Fruit fly (Drosophila melanogaster): ENCODE results near the gene Cyp4e3.
A peak's percentile ranks its signal among the peaks of the same experiment; 100 is the strongest.

The Cyp4e3 gene

dm6 chr2L:9757990-9758814, 8.3 kb upstream of the Cyp4e3 start, which contains the start of gene zf30C (continued):
- TF ChIP-seq E2f2 (GFP tag; IDR thresholded peaks at IDR 0.05) (peak; percentile 99), pnt (GFP tag; optimal IDR thresholded peaks at IDR 0.05) (peak; percentile 90), CG4328 (GFP tag; optimal IDR thresholded peaks at IDR 0.05) (peak; percentile 75), shn (GFP tag; optimal IDR thresholded peaks at IDR 0.05) (peak; percentile 93), h (optimal IDR thresholded peaks at IDR 0.05) (no peak), tll (GFP tag; optimal IDR thresholded peaks at IDR 0.05) (no peak), CG11723 (GFP tag; optimal IDR thresholded peaks at IDR 0.05) (peak; percentile 78), sens (GFP tag) (peak; percentile 97), CG14441 (GFP tag; IDR thresholded peaks at IDR 0.05) (peak; percentile 84), CG11398 (GFP tag; optimal IDR thresholded peaks at IDR 0.05) (peak; percentile 74), Ssrp (tag; optimal IDR thresholded peaks at IDR 0.05) (peak; percentile 76), CG30403 (GFP tag; optimal IDR thresholded peaks at IDR 0.05) (peak; percentile 93), br (optimal IDR thresholded peaks at IDR 0.05) (no peak), sqz (GFP tag; optimal IDR thresholded peaks at IDR 0.05) (no peak), Xbp1 (GFP tag; optimal IDR thresholded peaks at IDR 0.05) (peak; percentile 94), Kr (GFP tag; optimal IDR thresholded peaks at IDR 0.05) (no peak), row (GFP tag; IDR thresholded peaks at IDR 0.05) (peak; percentile 91), insv (GFP tag; optimal IDR thresholded peaks at IDR 0.05) (peak in 1 of 2 experiments; percentile 56), CG4707 (GFP tag; optimal IDR thresholded peaks at IDR 0.05) (peak; percentile 41), z (GFP tag; IDR thresholded peaks at IDR 0.05) (no peak), jigr1 (GFP tag; IDR thresholded peaks at IDR 0.05) (peak; percentile 74; the same call in 1 of the 3 replicates), pros (GFP tag; optimal IDR thresholded peaks at IDR 0.05) (no peak), Oli (tag; optimal IDR thresholded peaks at IDR 0.05) (peak; percentile 72), CG6654 (GFP tag; optimal IDR thresholded peaks at IDR 0.05) (peak; percentile 39), bowl (GFP tag; IDR thresholded peaks at IDR 0.05) (peak; percentile 39; the same call in 1 of the 2 replicates), pita (GFP tag; optimal IDR thresholded peaks at IDR 0.05) (no peak), fd3F (GFP tag; optimal IDR thresholded peaks at IDR 0.05) (peak; percentile 60), CG15073 (GFP tag; optimal IDR thresholded peaks at IDR 0.05) (peak; percentile 51), CHES-1-like (GFP tag; optimal IDR thresholded peaks at IDR 0.05) (peak; percentile 93), CG31224 (GFP tag; IDR thresholded peaks at IDR 0.05) (peak; percentile 75), rib (GFP tag; IDR thresholded peaks at IDR 0.05) (peak; percentile 47), CG10654 (GFP tag; optimal IDR thresholded peaks at IDR 0.05) (peak; percentile 72), fd96Cb (tag; optimal IDR thresholded peaks at IDR 0.05) (peak; percentile 53), CG12942 (GFP tag; optimal IDR thresholded peaks at IDR 0.05) (peak; percentile 70), Myb (GFP tag; optimal IDR thresholded peaks at IDR 0.05) (peak; percentile 83), Poxn (GFP tag; IDR thresholded peaks at IDR 0.05) (peak; percentile 48; the same call in 1 of the 2 replicates), chinmo (GFP tag; IDR thresholded peaks at IDR 0.05; ENCODE audit: partially characterized antibody) (0 out of 4 replicates have a peak, but pooled peaks have one; percentile 22), p53 (GFP tag; optimal IDR thresholded peaks at IDR 0.05) (peak; percentile 77), Jarid2 (GFP tag; optimal IDR thresholded peaks at IDR 0.05) (no peak), Sox100B (GFP tag; optimal IDR thresholded peaks at IDR 0.05) (peak; percentile 52), zfh1 (GFP tag; IDR thresholded peaks at IDR 0.05) (peak; percentile 86), Deaf1 (tag; optimal IDR thresholded peaks at IDR 0.05) (no peak), grn (GFP tag; optimal IDR thresholded peaks at IDR 0.05) (peak; percentile 12), sima (GFP tag; optimal IDR thresholded peaks at IDR 0.05) (peak; percentile 27), Bgb (GFP tag; IDR thresholded peaks at IDR 0.05; ENCODE audit: partially characterized antibody) (peak; percentile 63), CG12104 (GFP tag; optimal IDR thresholded peaks at IDR 0.05) (peak; percentile 67), fd64A (GFP tag; optimal IDR thresholded peaks at IDR 0.05) (peak; percentile 17), run (tag; optimal IDR thresholded peaks at IDR 0.05) (peak; percentile 31), CG32767 (GFP tag; IDR thresholded peaks at IDR 0.05) (no peak; the same call in none of the 2 replicates), CG8281 (tag; optimal IDR thresholded peaks at IDR 0.05) (peak; percentile 46)

All from whole organism, embryonic.